Worm (Caenorhabditis elegans) whole organism, mixed stage, embryonic: Measurements from ENCODE around the gene F56F10.1.

Experiments
- M03D4.4 ChIP-seq: sonication (generic microtip); optimal IDR thresholded peaks from 2 replicates; lab custom pipeline; 2017; ENCODE audit warnings: mild to moderate bottlenecking, missing genetic modification characterization, missing compliant biosample characterization
- bed-3 ChIP-seq: fragments of 200-800 bp; sonication (Bioruptor generic); optimal IDR thresholded peaks from 3 replicates; lab custom pipeline; 2018; ENCODE audit warnings: mild to moderate bottlenecking, missing genetic modification characterization, moderate library complexity, missing compliant biosample characterization
- blmp-1 ChIP-seq: fragments of 150-350 bp; optimal IDR thresholded peaks from 2 replicates; lab custom pipeline; 2014; ENCODE audit warnings: missing biosample characterization, missing genetic modification characterization
- ceh-39 ChIP-seq: fragments of 150-350 bp; optimal IDR thresholded peaks from 2 replicates; lab custom pipeline; 2014; ENCODE audit warnings: missing biosample characterization, missing genetic modification characterization
- ceh-43 ChIP-seq: fragments of 200-800 bp; sonication (Bioruptor generic); optimal IDR thresholded peaks from 2 replicates; lab custom pipeline; 2018; ENCODE audit warnings: mild to moderate bottlenecking, missing genetic modification characterization, moderate library complexity, missing compliant biosample characterization
- ceh-83 ChIP-seq: fragments of 200-800 bp; sonication (Bioruptor generic); optimal IDR thresholded peaks from 2 replicates; lab custom pipeline; 2018; ENCODE audit warnings: mild to moderate bottlenecking, missing genetic modification characterization, missing compliant biosample characterization
- ces-1 ChIP-seq: fragments of 150-350 bp; optimal IDR thresholded peaks from 2 replicates; lab custom pipeline; 2014; ENCODE audit warnings: missing biosample characterization, missing genetic modification reagents, missing genetic modification characterization
- cnd-1 ChIP-seq: fragments of 200-800 bp; sonication (Bioruptor generic); optimal IDR thresholded peaks from 2 replicates; lab custom pipeline; 2018; ENCODE audit warnings: mild to moderate bottlenecking, missing genetic modification characterization, missing compliant biosample characterization
- drap-1 ChIP-seq: fragments of 200-800 bp; sonication (Bioruptor generic); optimal IDR thresholded peaks from 3 replicates; lab custom pipeline; 2018; ENCODE audit warnings: mild to moderate bottlenecking, missing genetic modification characterization, missing compliant biosample characterization
- elt-1 ChIP-seq: sonication (generic microtip); optimal IDR thresholded peaks from 2 replicates; lab custom pipeline; 2017; ENCODE audit warnings: missing genetic modification characterization, mild to moderate bottlenecking, missing compliant biosample characterization, antibody characterized with exemption, moderate library complexity, borderline replicate concordance; ENCODE audit not compliant: insufficient read depth
- elt-3 ChIP-seq: fragments of 150-350 bp; optimal IDR thresholded peaks from 2 replicates; lab custom pipeline; 2014; ENCODE audit warnings: missing biosample characterization, missing genetic modification characterization
- flh-1 ChIP-seq: fragments of 200-800 bp; sonication (Bioruptor generic); optimal IDR thresholded peaks from 2 replicates; lab custom pipeline; 2018; ENCODE audit warnings: mild to moderate bottlenecking, missing genetic modification characterization, moderate library complexity, missing compliant biosample characterization
- ham-2 ChIP-seq: fragments of 200-800 bp; sonication (Bioruptor generic); optimal IDR thresholded peaks from 2 replicates; lab custom pipeline; 2018; ENCODE audit warnings: mild to moderate bottlenecking, missing genetic modification characterization, missing compliant biosample characterization
- hlh-1 ChIP-seq: fragments of 150-350 bp; optimal IDR thresholded peaks from 2 replicates; lab custom pipeline; 2014; ENCODE audit warnings: missing biosample characterization, missing genetic modification reagents, missing genetic modification characterization
- lin-13 ChIP-seq: fragments of 150-350 bp; optimal IDR thresholded peaks from 2 replicates; lab custom pipeline; 2014; ENCODE audit warnings: missing biosample characterization, missing genetic modification characterization
- lin-32 ChIP-seq: fragments of 200-800 bp; sonication (Bioruptor generic); optimal IDR thresholded peaks from 2 replicates; lab custom pipeline; 2018; ENCODE audit warnings: mild to moderate bottlenecking, missing genetic modification characterization, missing compliant biosample characterization
- lsy-2 ChIP-seq: fragments of 150-350 bp; optimal IDR thresholded peaks from 2 replicates; lab custom pipeline; 2014; ENCODE audit warnings: missing biosample characterization, missing genetic modification characterization
- mab-5 ChIP-seq: fragments of 150-350 bp; optimal IDR thresholded peaks from 2 replicates; lab custom pipeline; 2014; ENCODE audit warnings: missing biosample characterization, missing genetic modification characterization
- mep-1 ChIP-seq: fragments of 150-350 bp; optimal IDR thresholded peaks from 2 replicates; lab custom pipeline; 2017; ENCODE audit warnings: missing biosample characterization, missing genetic modification reagents, missing genetic modification characterization, inconsistent platforms
- mls-2 ChIP-seq: sonication (generic microtip); optimal IDR thresholded peaks from 2 replicates; lab custom pipeline; 2016; ENCODE audit warnings: mild to moderate bottlenecking, missing genetic modification characterization, moderate library complexity, missing compliant biosample characterization
- nhr-12 ChIP-seq: fragments of 150-350 bp; optimal IDR thresholded peaks from 2 replicates; lab custom pipeline; 2014; ENCODE audit warnings: missing biosample characterization, missing genetic modification characterization
- nhr-2 ChIP-seq: fragments of 150-350 bp; optimal IDR thresholded peaks from 2 replicates; lab custom pipeline; 2014; ENCODE audit warnings: missing biosample characterization, missing genetic modification characterization
- nhr-237 ChIP-seq: fragments of 150-350 bp; optimal IDR thresholded peaks from 2 replicates; lab custom pipeline; 2014; ENCODE audit warnings: missing biosample characterization, missing genetic modification characterization
- nhr-28 ChIP-seq: fragments of 150-350 bp; optimal IDR thresholded peaks from 2 replicates; lab custom pipeline; 2014; ENCODE audit warnings: missing biosample characterization, missing genetic modification characterization
- nhr-76 ChIP-seq: sonication (generic microtip); optimal IDR thresholded peaks from 2 replicates; lab custom pipeline; 2017; ENCODE audit warnings: missing biosample characterization, missing genetic modification characterization
- pha-4 ChIP-seq: fragments of 150-350 bp; optimal IDR thresholded peaks from 2 replicates; lab custom pipeline; 2018; ENCODE audit warnings: missing biosample characterization, missing genetic modification reagents, missing genetic modification characterization
- sem-2 ChIP-seq: fragments of 200-800 bp; sonication (Bioruptor generic); optimal IDR thresholded peaks from 2 replicates; lab custom pipeline; 2018; ENCODE audit warnings: mild to moderate bottlenecking, missing genetic modification characterization, missing compliant biosample characterization
- snpc-4 ChIP-seq: fragments of 150-350 bp; optimal IDR thresholded peaks from 2 replicates; lab custom pipeline; 2014; ENCODE audit warnings: missing biosample characterization, missing genetic modification characterization
- sptf-1 ChIP-seq: sonication (generic microtip); optimal IDR thresholded peaks from 2 replicates; lab custom pipeline; 2017; ENCODE audit warnings: mild to moderate bottlenecking, missing genetic modification characterization, moderate library complexity, missing compliant biosample characterization
- tbx-8 ChIP-seq: fragments of 200-800 bp; sonication (Bioruptor generic); optimal IDR thresholded peaks from 2 replicates; lab custom pipeline; 2018; ENCODE audit warnings: mild to moderate bottlenecking, missing genetic modification characterization, moderate library complexity, missing compliant biosample characterization
- unc-120 ChIP-seq: sonication (generic microtip); optimal IDR thresholded peaks from 2 replicates; lab custom pipeline; 2017; ENCODE audit warnings: missing genetic modification characterization, missing compliant biosample characterization; ENCODE audit not compliant: poor library complexity, severe bottlenecking
- unc-39 ChIP-seq: fragments of 150-350 bp; optimal IDR thresholded peaks from 2 replicates; lab custom pipeline; 2014; ENCODE audit warnings: missing biosample characterization, missing genetic modification characterization
- unc-62 ChIP-seq: fragments of 150-350 bp; optimal IDR thresholded peaks from 2 replicates; lab custom pipeline; 2014; ENCODE audit warnings: missing biosample characterization, missing genetic modification reagents, missing genetic modification characterization
- zip-8 ChIP-seq: fragments of 150-350 bp; optimal IDR thresholded peaks from 2 replicates; lab custom pipeline; 2014; ENCODE audit warnings: missing biosample characterization, missing genetic modification characterization
- ztf-11 ChIP-seq: fragments of 150-350 bp; optimal IDR thresholded peaks from 2 replicates; lab custom pipeline; 2014; ENCODE audit warnings: missing biosample characterization, missing genetic modification characterization

Gene F56F10.1

DNA sequence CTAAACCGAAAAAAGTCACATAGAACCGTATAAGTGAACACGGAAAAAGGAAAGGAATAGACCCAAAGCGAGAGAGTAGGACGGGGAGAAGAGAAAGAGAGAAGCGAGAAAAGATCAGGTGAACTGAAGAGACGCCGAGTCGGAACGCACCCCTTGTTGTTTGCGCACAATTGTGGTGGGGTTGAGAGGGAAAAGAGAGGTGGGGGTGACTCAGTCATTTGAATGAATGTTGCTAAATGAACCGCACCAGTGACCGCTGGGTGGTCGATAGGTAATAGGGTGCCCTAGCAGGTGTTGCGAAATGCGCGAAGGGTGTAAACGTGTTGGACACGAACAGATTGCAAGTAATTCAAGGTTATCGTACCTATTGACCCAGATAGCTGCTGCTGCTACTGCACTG is 1.4 kb upstream of the F56F10.1 start, which contains the start of gene lgl-1:
lgl-1 (minus strand) TSS at position 70 of the 400 bp plus-strand sequence.
- no peak for TF ChIP-seq sem-2 (GFP tag; lab: Kevin White, UChicago)
- peak; percentile 53 for TF ChIP-seq drap-1
- TF ChIP-seq bed-3 (GFP tag; lab: Kevin White, UChicago), result no peak
- peak; percentile 13 for TF ChIP-seq sptf-1
- TF ChIP-seq nhr-237 (tag; lab: Kevin White, UChicago), result no peak
- peak; percentile 67 for TF ChIP-seq hlh-1 (tag; lab: Kevin White, UChicago)
- TF ChIP-seq ces-1 (GFP tag; lab: Kevin White, UChicago), result no peak
- TF ChIP-seq nhr-2 (tag; lab: Kevin White, UChicago), result peak; percentile 95
- TF ChIP-seq lsy-2 (tag; lab: Kevin White, UChicago), result peak; percentile 4
- no peak for TF ChIP-seq elt-1
- no peak for TF ChIP-seq unc-62 (GFP tag; lab: Kevin White, UChicago)
- no peak for TF ChIP-seq ceh-43 (GFP tag; lab: Kevin White, UChicago)
- no peak for TF ChIP-seq nhr-76
- no peak for TF ChIP-seq mab-5 (tag; lab: Kevin White, UChicago)
- no peak for TF ChIP-seq tbx-8 (GFP tag; lab: Kevin White, UChicago)
- TF ChIP-seq M03D4.4, result no peak
- no peak for TF ChIP-seq ceh-83
- TF ChIP-seq mls-2 (tag; lab: Kevin White, UChicago), result peak; percentile 76
- TF ChIP-seq zip-8 (tag; lab: Kevin White, UChicago), result no peak
- TF ChIP-seq nhr-12 (tag; lab: Kevin White, UChicago), result no peak
- TF ChIP-seq lin-32, result no peak
- peak; percentile 60 for TF ChIP-seq ham-2
- TF ChIP-seq snpc-4 (tag; lab: Kevin White, UChicago), result no peak
- peak; percentile 17 for TF ChIP-seq lin-13
- TF ChIP-seq ceh-39 (tag; lab: Kevin White, UChicago), result no peak
- no peak for TF ChIP-seq unc-120 (tag; lab: Kevin White, UChicago)
- TF ChIP-seq flh-1, result no peak
- no peak for TF ChIP-seq elt-3 (tag; lab: Kevin White, UChicago)
- peak; percentile 11 for TF ChIP-seq pha-4 (tag; lab: Kevin White, UChicago)
- no peak for TF ChIP-seq unc-39
- TF ChIP-seq mep-1 (tag; lab: Kevin White, UChicago), result peak; percentile 12
- TF ChIP-seq nhr-28 (tag; lab: Kevin White, UChicago), result no peak
- peak; percentile 67 for TF ChIP-seq cnd-1
- TF ChIP-seq blmp-1, result no peak
- TF ChIP-seq ztf-11 (tag; lab: Kevin White, UChicago), result no peak

- TF ChIP-seq sem-2 (GFP tag; lab: Kevin White, UChicago), result no peak
- TF ChIP-seq unc-39, result no peak
- no peak for TF ChIP-seq sptf-1
- TF ChIP-seq bed-3 (GFP tag; lab: Kevin White, UChicago), result no peak
- TF ChIP-seq ham-2, result no peak
- TF ChIP-seq unc-62 (GFP tag; lab: Kevin White, UChicago), result no peak
- TF ChIP-seq M03D4.4, result no peak
- no peak for TF ChIP-seq unc-120 (tag; lab: Kevin White, UChicago)
These were observed 1.2 kb downstream of the F56F10.1 start for ce11 chrX:873634-874033.

- TF ChIP-seq nhr-237 (tag; lab: Kevin White, UChicago) (peak; percentile 32), mep-1 (tag; lab: Kevin White, UChicago) (peak; percentile 94), ham-2 (peak; percentile 12), pha-4 (tag; lab: Kevin White, UChicago) (peak; percentile 89), lin-13 (peak; percentile 66), unc-120 (tag; lab: Kevin White, UChicago) (peak; percentile 57), blmp-1 (peak; percentile 83), flh-1 (no peak), ceh-83 (no peak), zip-8 (tag; lab: Kevin White, UChicago) (no peak), mls-2 (tag; lab: Kevin White, UChicago) (peak; percentile 58), sptf-1 (peak; percentile 60), nhr-76 (no peak), cnd-1 (peak; percentile 38), lsy-2 (tag; lab: Kevin White, UChicago) (peak; percentile 38), sem-2 (GFP tag; lab: Kevin White, UChicago) (peak; percentile 2), lin-32 (no peak), unc-39 (no peak), tbx-8 (GFP tag; lab: Kevin White, UChicago) (no peak), unc-62 (GFP tag; lab: Kevin White, UChicago) (peak; percentile 43), nhr-2 (tag; lab: Kevin White, UChicago) (peak; percentile 37), nhr-28 (tag; lab: Kevin White, UChicago) (no peak), nhr-12 (tag; lab: Kevin White, UChicago) (no peak), drap-1 (peak; percentile 49), hlh-1 (tag; lab: Kevin White, UChicago) (peak; percentile 70)
These were observed 4.5 kb downstream of the F56F10.1 start, which contains the start of gene ZC13.1 for ce11 chrX:876935-877334. TSS of gene ZC13.1 (plus strand) at chrX:877239.
